Worm (Caenorhabditis elegans): Measurements from ENCODE around the gene bli-5.
A peak's percentile ranks its signal among the peaks of the same experiment; 100 is the strongest.

Gene bli-5

ce11 chrIII:13381684-13382083, 47.9 kb downstream of the bli-5 start:
- TF ChIP-seq pbrm-1 (GFP tag; IDR thresholded peaks at IDR 0.05) (no peak), chd-7 (tag; optimal IDR thresholded peaks at IDR 0.05) (no peak), attf-6 (GFP tag; IDR thresholded peaks at IDR 0.05) (no peak), snpc-1.1 (tag; optimal IDR thresholded peaks at IDR 0.05; ENCODE audit: insufficient read depth) (no peak), F57C9.4 (tag; optimal IDR thresholded peaks at IDR 0.05) (no peak), bed-2 (GFP tag; IDR thresholded peaks at IDR 0.05) (no peak), bed-1 (GFP tag; IDR thresholded peaks at IDR 0.05) (no peak), pha-4 (tag; optimal IDR thresholded peaks at IDR 0.05) (no peak), F55B11.4 (tag; optimal IDR thresholded peaks at IDR 0.05; ENCODE audit: borderline replicate concordance, insufficient read depth) (no peak), sdz-38 (tag; optimal IDR thresholded peaks at IDR 0.05) (no peak), lsl-1 (GFP tag; optimal IDR thresholded peaks at IDR 0.05) (no peak), F23B12.7 (tag; optimal IDR thresholded peaks at IDR 0.05; ENCODE audit: insufficient read depth) (no peak), K11D2.4 (GFP tag; IDR thresholded peaks at IDR 0.05) (no peak), cebp-2 (GFP tag; IDR thresholded peaks at IDR 0.05) (no peak), B0019.2 (GFP tag; conservative IDR thresholded peaks at IDR 0.05) (no peak), Y67H2A.10 (GFP tag; conservative IDR thresholded peaks at IDR 0.05) (no peak), nfya-2 (GFP tag; IDR thresholded peaks at IDR 0.05) (no peak), F37B4.10 (GFP tag; IDR thresholded peaks at IDR 0.05) (no peak), lin-40 (tag; optimal IDR thresholded peaks at IDR 0.05) (no peak)

- TF ChIP-seq aptf-3 (GFP tag; IDR thresholded peaks at IDR 0.05), result no peak
- no peak for TF ChIP-seq F37B4.10 (GFP tag; IDR thresholded peaks at IDR 0.05)
- TF ChIP-seq athp-1 (tag; optimal IDR thresholded peaks at IDR 0.05), result no peak
- no peak for TF ChIP-seq attf-5 (GFP tag; optimal IDR thresholded peaks at IDR 0.05)
- TF ChIP-seq F57A8.1 (GFP tag; optimal IDR thresholded peaks at IDR 0.05), result no peak
- no peak for TF ChIP-seq T07F8.4 (tag; optimal IDR thresholded peaks at IDR 0.05)
- no peak for TF ChIP-seq pbrm-1 (GFP tag; IDR thresholded peaks at IDR 0.05)
Observed at ce11 chrIII:13380881-13381280, 48.7 kb downstream of the bli-5 start.

- TF ChIP-seq mcd-1 (GFP tag; IDR thresholded peaks at IDR 0.05), result no peak
Observed at ce11 chrIII:13380196-13380595, 49.4 kb downstream of the bli-5 start, which contains the start of gene T03F6.6. Gene T03F6.6 (minus strand): TSS chrIII:13380296.

- TF ChIP-seq B0019.2 (GFP tag; conservative IDR thresholded peaks at IDR 0.05) (no peak), somi-1 (GFP tag; optimal IDR thresholded peaks at IDR 0.05) (no peak), cebp-2 (GFP tag; IDR thresholded peaks at IDR 0.05) (0 out of 2 replicates have a peak, but pooled peaks have one; percentile 29)
Observed at ce11 chrIII:13378242-13378641, 51.3 kb downstream of the bli-5 start, which contains the start of gene T03F6.10. Gene T03F6.10 (minus strand): TSS chrIII:13378342.

Measured in whole organism, young adult.